Worm (Caenorhabditis elegans): ENCODE results near the gene sms-5.
"Not testable (repeated sequence)": the region's sequence is repeated elsewhere in the genome, so short reads cannot be mapped to it uniquely, and the experiment has no call there.

The sms-5 gene

DNA sequence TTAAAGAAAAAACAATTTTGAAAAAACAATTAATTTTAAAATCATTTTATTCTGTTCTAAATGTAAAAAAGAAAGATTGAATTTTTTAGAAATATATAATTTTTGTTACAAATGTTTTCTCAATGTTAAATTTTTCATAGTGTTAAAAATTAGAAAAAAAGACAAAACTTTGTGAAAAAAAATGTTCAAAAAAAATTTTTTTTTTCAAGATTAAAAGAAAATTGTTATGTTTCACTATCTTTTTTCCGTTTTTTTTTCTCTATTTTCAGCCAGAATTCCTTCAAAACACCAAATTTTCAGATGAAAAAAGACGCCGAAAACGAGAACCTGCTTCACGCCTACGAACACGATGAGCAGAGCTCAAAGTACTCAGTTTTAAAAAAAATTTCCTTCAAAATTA is at the start of gene sms-5:
Gene sms-5 (plus strand): TSS at position 301 of the 400 bp plus-strand sequence.
- TF ChIP-seq ctbp-1 (GFP tag; IDR thresholded peaks at IDR 0.05) = no peak
- TF ChIP-seq fkh-10 (GFP tag; optimal IDR thresholded peaks at IDR 0.05) = no peak
- no peak for TF ChIP-seq Y105C5A.15 (GFP tag; IDR thresholded peaks at IDR 0.05)
- no peak for TF ChIP-seq lim-7 (GFP tag; IDR thresholded peaks at IDR 0.05)
- no peak for TF ChIP-seq dmd-8 (GFP tag; IDR thresholded peaks at IDR 0.05)
- no peak for TF ChIP-seq nhr-25 (tag; optimal IDR thresholded peaks at IDR 0.05; ENCODE audit: borderline replicate concordance, insufficient read depth)
- TF ChIP-seq zfp-3 (GFP tag; conservative IDR thresholded peaks at IDR 0.05) = no peak
- no peak for TF ChIP-seq F10B5.3 (tag; optimal IDR thresholded peaks at IDR 0.05)
- TF ChIP-seq unc-130 (GFP tag; optimal IDR thresholded peaks at IDR 0.05) = no peak
- TF ChIP-seq dmd-6 (GFP tag; IDR thresholded peaks at IDR 0.05) = no peak
- no peak for TF ChIP-seq nhr-28 (tag; optimal IDR thresholded peaks at IDR 0.05)
- TF ChIP-seq hif-1 (tag; optimal IDR thresholded peaks at IDR 0.05) = no peak
- TF ChIP-seq nhr-48 (tag; optimal IDR thresholded peaks at IDR 0.05) = no peak
- TF ChIP-seq ztf-7 (tag; optimal IDR thresholded peaks at IDR 0.05) = no peak
- no peak for TF ChIP-seq gei-8 (GFP tag; optimal IDR thresholded peaks at IDR 0.05)
- no peak for TF ChIP-seq dve-1 (tag; optimal IDR thresholded peaks at IDR 0.05; ENCODE audit: insufficient read depth)
- TF ChIP-seq F49E8.2 (tag; optimal IDR thresholded peaks at IDR 0.05; ENCODE audit: borderline replicate concordance) = no peak
- TF ChIP-seq F44E2.7 (GFP tag; IDR thresholded peaks at IDR 0.05) = no peak
- TF ChIP-seq ceh-82 (tag; optimal IDR thresholded peaks at IDR 0.05) = no peak

DNA sequence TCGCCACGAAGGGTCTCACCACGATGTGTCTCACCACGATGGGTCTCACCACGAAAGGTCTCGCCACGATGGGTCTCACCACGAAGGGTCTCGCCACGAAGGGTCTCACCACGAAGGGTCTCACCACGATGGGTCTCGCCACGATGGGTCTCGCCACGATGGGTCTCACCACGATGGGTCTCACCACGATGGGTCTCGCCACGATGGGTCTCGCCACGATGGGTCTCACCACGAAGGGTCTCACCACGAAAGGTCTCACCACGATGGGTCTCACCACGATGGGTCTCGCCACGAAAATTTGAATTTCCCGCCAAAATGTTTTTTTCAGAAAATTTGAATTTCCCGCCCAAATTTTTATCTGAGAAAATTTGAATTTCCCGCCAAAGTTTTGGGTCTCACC is 43.1 kb upstream of the sms-5 start:
- peak; percentile 86 for TF ChIP-seq set-16 (GFP tag; IDR thresholded peaks at IDR 0.05)

DNA sequence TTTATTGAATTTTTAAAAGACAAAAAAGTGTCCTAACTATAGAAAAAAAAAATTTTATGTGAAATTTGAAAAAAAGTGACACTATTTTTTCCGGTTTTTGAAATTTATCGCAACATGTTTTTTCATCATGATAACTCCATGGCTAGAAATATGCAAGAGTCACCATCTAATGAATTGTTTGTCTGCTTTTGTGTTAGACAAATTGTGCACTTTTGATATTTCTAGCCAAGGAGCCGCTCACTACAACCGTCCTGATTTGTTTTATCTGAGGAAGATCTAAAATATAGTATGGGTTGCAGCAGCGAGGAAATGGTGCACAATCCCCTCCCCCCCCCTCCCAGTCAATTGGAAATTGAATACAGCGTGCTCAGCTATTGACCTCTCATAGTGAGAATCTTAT is 40.6 kb upstream of the sms-5 start, which contains the start of gene W10D9.1:
Gene W10D9.1 (plus strand): TSS at position 301 of the 400 bp plus-strand sequence.
- not testable (repeated sequence) for TF ChIP-seq zip-11 (GFP tag; IDR thresholded peaks at IDR 0.05); nhr-237 (tag; optimal IDR thresholded peaks at IDR 0.05); F37D6.2 (tag; optimal IDR thresholded peaks at IDR 0.05)

DNA sequence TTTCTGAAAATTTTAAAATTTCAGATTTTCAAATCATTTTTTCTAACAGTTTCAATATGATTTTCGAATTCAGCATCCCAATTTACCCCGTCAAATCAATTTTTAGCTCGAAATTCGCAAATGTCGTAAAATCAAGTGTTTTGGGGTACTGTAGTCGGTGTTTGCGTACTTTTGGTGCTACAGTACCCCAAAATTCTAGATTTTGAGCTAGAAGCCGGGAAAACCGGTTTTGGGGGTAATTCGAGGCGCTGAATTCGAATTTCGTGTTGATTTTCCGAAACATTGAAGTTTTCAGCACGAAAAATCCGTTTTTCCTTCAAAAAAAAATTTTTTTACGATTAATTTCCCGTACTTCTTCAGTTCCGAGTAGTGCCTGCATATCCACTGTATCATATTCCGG is 38.9 kb upstream of the sms-5 start:
- no peak for TF ChIP-seq nhr-48 (tag; optimal IDR thresholded peaks at IDR 0.05)
- TF ChIP-seq lin-13 (GFP tag; optimal IDR thresholded peaks at IDR 0.05) = peak; percentile 80
- peak; percentile 88 for TF ChIP-seq aha-1 (tag)
- TF ChIP-seq saeg-2 (GFP tag; IDR thresholded peaks at IDR 0.05) = no peak
- TF ChIP-seq lsy-2 (tag; optimal IDR thresholded peaks at IDR 0.05) = peak; percentile 19 to 75
- TF ChIP-seq F37D6.2 (tag; optimal IDR thresholded peaks at IDR 0.05) = no peak

DNA sequence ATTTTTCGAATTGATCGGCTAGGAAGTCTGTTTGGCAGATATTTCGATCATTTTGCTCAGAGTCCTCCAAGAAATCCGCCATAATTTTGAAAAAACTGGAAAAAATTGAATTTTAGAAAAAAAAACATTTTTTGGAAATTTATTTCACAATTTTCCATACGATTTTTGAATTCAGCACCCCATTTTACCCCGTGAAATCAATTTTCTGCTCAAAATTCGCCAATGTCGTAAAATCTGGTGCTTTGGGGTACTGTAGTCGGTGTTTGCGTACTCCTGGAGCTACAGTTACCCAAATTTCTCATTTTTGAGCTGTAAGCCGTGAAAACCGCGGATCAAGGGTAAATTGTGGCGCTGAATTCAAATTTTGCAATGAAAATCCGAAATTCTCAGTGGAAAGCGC is 37.4 kb upstream of the sms-5 start, which contains the start of gene gvd-1:
Gene gvd-1 (minus strand): TSS at position 101 of the 400 bp plus-strand sequence.
- TF ChIP-seq hif-1 (tag; optimal IDR thresholded peaks at IDR 0.05) (no peak), mdl-1 (tag; optimal IDR thresholded peaks at IDR 0.05) (no peak), lin-39 (tag; optimal IDR thresholded peaks at IDR 0.05) (no peak), nhr-102 (tag; optimal IDR thresholded peaks at IDR 0.05) (no peak), ceh-28 (tag; optimal IDR thresholded peaks at IDR 0.05) (no peak), F44E2.7 (GFP tag; IDR thresholded peaks at IDR 0.05) (no peak), spr-1 (tag; optimal IDR thresholded peaks at IDR 0.05) (no peak), F37D6.2 (tag; optimal IDR thresholded peaks at IDR 0.05) (no peak), lir-3 (tag; optimal IDR thresholded peaks at IDR 0.05) (no peak), daf-8 (GFP tag; IDR thresholded peaks at IDR 0.05) (no peak), lin-13 (GFP tag; optimal IDR thresholded peaks at IDR 0.05) (no peak), duxl-1 (tag; optimal IDR thresholded peaks at IDR 0.05; ENCODE audit: poor library complexity) (no peak), nhr-111 (GFP tag; optimal IDR thresholded peaks at IDR 0.05) (no peak), D1046.2 (GFP tag; IDR thresholded peaks at IDR 0.05) (no peak), nhr-10 (tag; optimal IDR thresholded peaks at IDR 0.05) (no peak), Y5F2A.4 (GFP tag; optimal IDR thresholded peaks at IDR 0.05) (no peak), dmd-6 (GFP tag; IDR thresholded peaks at IDR 0.05) (no peak), madf-9 (GFP tag; conservative IDR thresholded peaks at IDR 0.05) (no peak)
